Worm (Caenorhabditis elegans) whole organism, L4 larva: ENCODE measurements around the gene F53H2.3.

Source experiments
- ama-1 ChIP-seq: fragments of 150-350 bp; optimal IDR thresholded peaks from 2 replicates; lab custom pipeline; 2014; ENCODE audit warnings: inconsistent platforms, mixed read lengths
- gei-8 ChIP-seq: fragments of 200-800 bp; sonication (Bioruptor generic); optimal IDR thresholded peaks from 2 replicates; lab custom pipeline; 2018; ENCODE audit warnings: mild to moderate bottlenecking, missing genetic modification characterization, missing compliant biosample characterization
- nhr-76 ChIP-seq: fragments of 150-350 bp; optimal IDR thresholded peaks from 2 replicates; lab custom pipeline; 2014; ENCODE audit warnings: missing biosample characterization, missing genetic modification characterization
- skn-1 ChIP-seq: fragments of 150-350 bp; optimal IDR thresholded peaks from 2 replicates; lab custom pipeline; 2014; ENCODE audit warnings: missing biosample characterization, missing genetic modification characterization
- unc-39 ChIP-seq: sonication (generic microtip); optimal IDR thresholded peaks from 2 replicates; lab custom pipeline; 2017; ENCODE audit warnings: missing biosample characterization, missing genetic modification characterization

DNA sequence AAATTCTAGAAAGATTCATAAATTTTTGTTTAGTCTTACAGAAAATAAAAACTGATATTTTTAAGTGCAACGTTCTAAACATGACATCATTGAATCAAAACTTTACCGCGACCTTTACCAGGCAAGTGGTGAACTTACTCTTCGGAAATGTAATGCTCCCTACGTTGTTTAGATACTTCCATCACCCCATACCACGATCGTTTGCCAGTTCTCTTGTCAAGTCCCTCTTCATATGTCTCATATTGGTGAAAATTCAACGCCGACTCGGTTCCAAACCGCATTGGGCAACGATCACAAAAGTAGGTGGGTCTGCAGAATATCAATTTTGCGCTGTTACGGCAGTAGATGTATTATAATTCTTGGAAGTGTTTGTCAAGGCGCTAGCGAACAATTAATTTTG, 49.2 kb upstream of the F53H2.3 start, which contains the start of gene B0250.18:
- TF ChIP-seq skn-1 (tag; lab: Kevin White, UChicago) (no peak), ama-1 (lab: Kevin White, UChicago) (no peak), nhr-76 (no peak), gei-8 (GFP tag; lab: Kevin White, UChicago) (no peak), unc-39 (tag; lab: Kevin White, UChicago) (no peak)
